Worm (Caenorhabditis elegans): ENCODE results near the gene fbxb-25.

fbxb-25 gene

DNA sequence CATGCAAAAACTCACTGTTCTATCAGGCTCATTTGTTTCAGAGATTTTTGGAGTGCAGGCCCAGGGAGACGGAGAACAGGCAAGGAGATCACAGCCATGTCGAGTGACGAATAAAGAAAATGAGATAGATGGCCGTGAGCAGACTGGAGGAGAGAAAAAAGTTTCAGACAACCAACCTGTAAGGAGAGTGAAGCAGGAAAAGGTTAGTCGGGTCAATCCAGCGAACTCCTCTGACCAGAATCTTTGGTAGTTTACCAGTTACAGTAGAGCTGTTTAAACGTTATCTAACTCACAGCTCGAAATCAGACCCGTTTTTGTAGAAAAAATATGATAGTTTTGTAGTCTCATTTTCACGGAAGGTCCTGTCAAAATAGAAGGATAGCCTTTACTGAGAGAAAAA, 35.1 kb upstream of the fbxb-25 start, which contains the start of gene fbxb-21:
TSS of gene fbxb-21 (minus strand) at position 101 of the 400 bp plus-strand sequence.
- TF ChIP-seq fkh-10 (GFP tag; optimal IDR thresholded peaks at IDR 0.05), result peak; percentile 44
- no peak for TF ChIP-seq ceh-9 (tag; optimal IDR thresholded peaks at IDR 0.05)

ce11 chrII:1650502-1650901, 33.3 kb upstream of the fbxb-25 start, which contains the start of gene fbxb-20:
fbxb-20 (minus strand) TSS chrII:1650602.
- TF ChIP-seq nhr-76 (tag; optimal IDR thresholded peaks at IDR 0.05) (no peak), nhr-237 (tag; optimal IDR thresholded peaks at IDR 0.05) (no peak), ceh-28 (tag; optimal IDR thresholded peaks at IDR 0.05) (no peak), unc-62 (GFP tag; optimal IDR thresholded peaks at IDR 0.05) (no peak), fkh-2 (tag; optimal IDR thresholded peaks at IDR 0.05) (no peak), elt-2 (tag; optimal IDR thresholded peaks at IDR 0.05) (no peak), R02D3.7 (tag; optimal IDR thresholded peaks at IDR 0.05) (no peak), elt-3 (tag; optimal IDR thresholded peaks at IDR 0.05) (no peak), egl-27 (tag; optimal IDR thresholded peaks at IDR 0.05) (no peak)

ce11 chrII:1651804-1652203, 32.0 kb upstream of the fbxb-25 start, which contains the start of gene fbxb-16:
fbxb-16 (minus strand) TSS chrII:1651904.
- TF ChIP-seq fkh-10 (GFP tag; optimal IDR thresholded peaks at IDR 0.05), result peak; percentile 15
- TF ChIP-seq tbx-2 (tag; optimal IDR thresholded peaks at IDR 0.05), result no peak
- no peak for TF ChIP-seq hmg-11 (tag; optimal IDR thresholded peaks at IDR 0.05)

ce11 chrII:1653397-1653796, 30.4 kb upstream of the fbxb-25 start, which contains the start of gene fbxb-15:
fbxb-15 (minus strand) TSS chrII:1653497.
- TF ChIP-seq lin-39 (tag; optimal IDR thresholded peaks at IDR 0.05) (no peak), ama-1 (optimal IDR thresholded peaks at IDR 0.05) (no peak), nhr-28 (tag; optimal IDR thresholded peaks at IDR 0.05) (no peak), fkh-10 (GFP tag; optimal IDR thresholded peaks at IDR 0.05) (no peak), eor-1 (tag; optimal IDR thresholded peaks at IDR 0.05) (no peak), nhr-11 (tag; optimal IDR thresholded peaks at IDR 0.05) (no peak), nhr-76 (tag; optimal IDR thresholded peaks at IDR 0.05) (no peak), egl-27 (tag; optimal IDR thresholded peaks at IDR 0.05) (no peak), nfya-1 (tag; optimal IDR thresholded peaks at IDR 0.05; ENCODE audit: insufficient read depth) (no peak), ztf-11 (tag; optimal IDR thresholded peaks at IDR 0.05) (no peak), mml-1 (tag; optimal IDR thresholded peaks at IDR 0.05) (no peak), ceh-16 (tag; optimal IDR thresholded peaks at IDR 0.05) (no peak), ztf-4 (tag; optimal IDR thresholded peaks at IDR 0.05) (no peak), daf-12 (tag; optimal IDR thresholded peaks at IDR 0.05) (no peak), jun-1 (tag; optimal IDR thresholded peaks at IDR 0.05) (no peak), egl-5 (tag; optimal IDR thresholded peaks at IDR 0.05) (no peak), skn-1 (tag; optimal IDR thresholded peaks at IDR 0.05) (no peak), ZK546.5 (tag; optimal IDR thresholded peaks at IDR 0.05) (no peak), hmg-11 (tag; optimal IDR thresholded peaks at IDR 0.05) (no peak)

DNA sequence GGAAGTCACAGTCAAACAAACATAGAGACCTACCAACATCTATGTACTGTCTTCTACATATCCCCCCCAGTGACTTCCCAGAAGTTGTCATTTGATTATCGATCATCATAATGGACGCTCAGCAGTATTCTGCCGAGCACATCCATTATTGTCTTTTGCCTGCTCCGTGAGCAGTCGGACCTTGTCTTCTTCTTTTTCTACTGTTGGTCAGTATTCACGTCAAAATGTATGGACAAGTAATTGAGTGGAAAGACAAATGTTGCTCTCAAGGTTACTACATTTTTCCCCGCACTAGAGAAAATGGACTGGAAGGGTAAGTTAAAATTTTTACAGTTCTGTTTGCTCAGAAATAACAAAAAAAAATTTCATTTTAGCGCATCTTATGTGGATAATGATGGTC, 28.9 kb upstream of the fbxb-25 start, which contains the start of gene btb-12:
TSS of gene btb-12 (plus strand) at position 301 of the 400 bp plus-strand sequence.
- TF ChIP-seq ama-1 (optimal IDR thresholded peaks at IDR 0.05) (no peak), ztf-4 (tag; optimal IDR thresholded peaks at IDR 0.05) (no peak), ceh-82 (tag; optimal IDR thresholded peaks at IDR 0.05) (no peak), snpc-4 (tag; optimal IDR thresholded peaks at IDR 0.05) (no peak), lin-15B (tag; optimal IDR thresholded peaks at IDR 0.05) (no peak)

DNA sequence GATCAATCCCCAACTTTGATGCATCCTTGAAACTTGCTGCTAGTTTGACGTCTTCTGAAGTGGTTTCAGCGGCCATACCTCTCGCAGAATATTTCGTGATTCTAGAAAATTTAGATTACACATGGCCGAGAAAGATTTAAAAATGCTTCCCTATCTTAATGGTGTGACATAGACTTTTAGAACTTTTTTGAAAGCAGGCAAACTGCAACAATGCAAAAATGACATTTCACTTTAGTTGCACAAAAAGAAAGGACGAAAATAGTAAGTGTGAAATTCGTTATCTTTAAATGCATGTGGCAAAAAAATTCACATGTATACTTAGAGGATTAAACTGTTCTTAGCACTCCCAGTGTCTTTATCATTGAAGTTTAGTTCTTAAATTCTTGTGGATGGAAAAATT, 26.6 kb upstream of the fbxb-25 start, which contains the start of gene ZC204.12:
TSS of gene ZC204.12 (minus strand) at position 101 of the 400 bp plus-strand sequence.
- TF ChIP-seq nhr-77 (tag; optimal IDR thresholded peaks at IDR 0.05), result no peak
- no peak for TF ChIP-seq nhr-23 (tag; optimal IDR thresholded peaks at IDR 0.05)
- no peak for TF ChIP-seq elt-3 (tag; optimal IDR thresholded peaks at IDR 0.05)
- no peak for TF ChIP-seq egl-5 (tag; optimal IDR thresholded peaks at IDR 0.05)

All from whole organism, L3 larva.